Fruit fly (Drosophila melanogaster): ENCODE measurements around the gene CG5953.

CG5953 gene

DNA sequence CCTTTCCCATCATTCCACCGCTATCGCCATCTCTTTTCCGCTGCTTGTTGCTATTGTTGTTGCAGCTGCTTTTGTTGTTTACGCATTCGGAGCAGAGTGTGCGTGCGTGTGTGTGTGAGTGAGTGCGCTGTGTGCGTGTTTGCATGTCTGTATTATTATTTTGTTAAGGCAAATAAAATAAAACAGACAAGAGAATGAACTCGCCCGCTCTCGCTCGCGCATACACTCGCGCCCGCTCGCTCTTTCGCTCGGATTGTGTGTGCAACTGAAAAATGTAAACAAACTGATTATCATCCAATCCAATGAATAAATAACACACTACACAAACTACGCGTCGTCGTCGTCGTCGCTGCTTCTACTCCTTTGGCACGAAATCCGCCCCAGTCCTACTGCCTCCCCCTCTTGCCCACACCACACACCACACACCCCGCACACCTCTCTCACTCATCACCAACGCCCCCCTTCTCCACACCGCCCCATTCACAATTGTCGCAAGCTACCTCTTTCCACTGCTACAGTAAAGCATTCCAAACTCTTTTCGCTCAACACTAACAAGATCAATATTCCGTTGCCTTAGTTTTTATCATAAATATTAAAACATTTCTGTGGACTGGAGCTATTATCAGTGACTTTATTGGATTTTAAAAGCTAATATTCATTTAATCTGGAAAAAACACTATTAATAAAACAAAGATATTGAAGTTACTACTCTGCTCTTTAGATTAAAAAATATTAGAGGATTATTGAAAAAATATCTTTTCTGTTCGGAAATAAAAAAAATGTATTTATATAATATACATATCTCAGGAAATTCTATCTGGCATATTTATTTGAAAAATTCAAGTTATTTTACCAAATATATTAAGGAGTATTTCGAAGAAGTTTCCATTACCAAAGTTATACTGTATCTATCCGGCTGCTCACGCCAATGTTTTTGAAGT is 11.1 kb downstream of the CG5953 start (continued):
- TF ChIP-seq CG2199 (GFP tag; IDR thresholded peaks at IDR 0.05): peak; percentile 89
- TF ChIP-seq ranshi (GFP tag; IDR thresholded peaks at IDR 0.05): peak; percentile 61; the same call in 1 of the 2 replicates
- no peak for TF ChIP-seq Chrac-16 (GFP tag; optimal IDR thresholded peaks at IDR 0.05)
- TF ChIP-seq CG14667 (GFP tag; IDR thresholded peaks at IDR 0.05): no peak
- peak; percentile 56 for TF ChIP-seq CG10654 (GFP tag; optimal IDR thresholded peaks at IDR 0.05)
- peak; percentile 70 for TF ChIP-seq pb (GFP tag; optimal IDR thresholded peaks at IDR 0.05)
- TF ChIP-seq CG17186 (GFP tag; optimal IDR thresholded peaks at IDR 0.05): peak; percentile 92
- TF ChIP-seq dmrt11E (tag; optimal IDR thresholded peaks at IDR 0.05): peak; percentile 94
- peak; percentile 91 for TF ChIP-seq CG10431 (GFP tag; optimal IDR thresholded peaks at IDR 0.05)
- TF ChIP-seq Hsf (GFP tag; optimal IDR thresholded peaks at IDR 0.05): peak; percentile 57
- TF ChIP-seq slou (GFP tag; optimal IDR thresholded peaks at IDR 0.05): peak; percentile 39
- TF ChIP-seq stwl (tag; optimal IDR thresholded peaks at IDR 0.05): peak; percentile 64
- no peak for TF ChIP-seq dimm (GFP tag; IDR thresholded peaks at IDR 0.05)
- TF ChIP-seq CG7987 (GFP tag; optimal IDR thresholded peaks at IDR 0.05): peak; percentile 89
- TF ChIP-seq CG11456 (GFP tag; IDR thresholded peaks at IDR 0.05): no peak
- no peak for TF ChIP-seq klu (GFP tag; IDR thresholded peaks at IDR 0.05)
- TF ChIP-seq CG33213 (GFP tag; optimal IDR thresholded peaks at IDR 0.05): peak; percentile 66
- TF ChIP-seq sens-2 (GFP tag; IDR thresholded peaks at IDR 0.05): no peak; the same call in 1 of the 2 replicates
- TF ChIP-seq trh (GFP tag; optimal IDR thresholded peaks at IDR 0.05): peak; percentile 75
- TF ChIP-seq H15 (GFP tag; IDR thresholded peaks at IDR 0.05): 0 out of 3 replicates have a peak, but pooled peaks have one; percentile 47
- TF ChIP-seq gcm2 (GFP tag; optimal IDR thresholded peaks at IDR 0.05): peak; percentile 29
- TF ChIP-seq Adf1 (GFP tag; IDR thresholded peaks at IDR 0.05): peak; percentile 80
- TF ChIP-seq grn (GFP tag; optimal IDR thresholded peaks at IDR 0.05): peak; percentile 90
- peak; percentile 62 for TF ChIP-seq CG7786 (GFP tag; optimal IDR thresholded peaks at IDR 0.05)
- TF ChIP-seq yki (optimal IDR thresholded peaks at IDR 0.05): no peak
- TF ChIP-seq CG17802 (tag; optimal IDR thresholded peaks at IDR 0.05): peak; percentile 64
- peak; percentile 39 for TF ChIP-seq CG18476 (GFP tag; optimal IDR thresholded peaks at IDR 0.05)
- TF ChIP-seq Opbp (GFP tag; IDR thresholded peaks at IDR 0.05; ENCODE audit: partially characterized antibody): 0 out of 3 replicates have a peak, but pooled peaks have one; percentile 41
- peak; percentile 95 for TF ChIP-seq CrebB (tag; optimal IDR thresholded peaks at IDR 0.05)
- TF ChIP-seq Ssrp (tag; optimal IDR thresholded peaks at IDR 0.05): peak; percentile 23
- peak; percentile 71 for TF ChIP-seq CG11504 (tag; optimal IDR thresholded peaks at IDR 0.05)
- peak; percentile 83 for TF ChIP-seq Blimp-1 (GFP tag; optimal IDR thresholded peaks at IDR 0.05)
- peak; percentile 91 for TF ChIP-seq chm (GFP tag; IDR thresholded peaks at IDR 0.05)
- TF ChIP-seq Sin3A (optimal IDR thresholded peaks at IDR 0.05): no peak
- peak; percentile 81 for TF ChIP-seq CG15514 (GFP tag; optimal IDR thresholded peaks at IDR 0.05)
- TF ChIP-seq gfzf (GFP tag; optimal IDR thresholded peaks at IDR 0.05): no peak
- TF ChIP-seq fu2 (GFP tag; optimal IDR thresholded peaks at IDR 0.05): peak; percentile 56
- TF ChIP-seq HLHmδ (GFP tag; optimal IDR thresholded peaks at IDR 0.05): peak; percentile 60
- no peak for TF ChIP-seq GATAe (GFP tag; conservative IDR thresholded peaks at IDR 0.05)
- peak; percentile 73 for TF ChIP-seq CoRest (tag; optimal IDR thresholded peaks at IDR 0.05)
- TF ChIP-seq CG7372 (GFP tag; IDR thresholded peaks at IDR 0.05): peak; percentile 51
- TF ChIP-seq CG4707 (GFP tag; optimal IDR thresholded peaks at IDR 0.05): peak; percentile 90
- TF ChIP-seq HLH54F (GFP tag; optimal IDR thresholded peaks at IDR 0.05): no peak
- peak; percentile 38; the same call in 1 of the 2 replicates for TF ChIP-seq Rx (GFP tag; IDR thresholded peaks at IDR 0.05)
- peak; percentile 77 for TF ChIP-seq CG16863 (GFP tag; optimal IDR thresholded peaks at IDR 0.05)
- no peak for TF ChIP-seq Dbx (GFP tag; IDR thresholded peaks at IDR 0.05)
- no peak for TF ChIP-seq lov (optimal IDR thresholded peaks at IDR 0.05)
- TF ChIP-seq lov (GFP tag; IDR thresholded peaks at IDR 0.05): peak; percentile 79; the same call in 1 of the 3 replicates
- TF ChIP-seq CG11398 (GFP tag; optimal IDR thresholded peaks at IDR 0.05): peak; percentile 91
- TF ChIP-seq Six4 (GFP tag; optimal IDR thresholded peaks at IDR 0.05): peak; percentile 70
